Worm (Caenorhabditis elegans): ENCODE data around the gene srh-145.

- no peak for TF ChIP-seq ces-1 (GFP tag; optimal IDR thresholded peaks at IDR 0.05)
- TF ChIP-seq ztf-11 (tag; optimal IDR thresholded peaks at IDR 0.05): no peak
- no peak for TF ChIP-seq lin-13 (tag; optimal IDR thresholded peaks at IDR 0.05)
- no peak for TF ChIP-seq elt-1 (tag; optimal IDR thresholded peaks at IDR 0.05; ENCODE audit: borderline replicate concordance, insufficient read depth)
- TF ChIP-seq flh-1 (GFP tag; optimal IDR thresholded peaks at IDR 0.05): no peak
- TF ChIP-seq zip-8 (tag; optimal IDR thresholded peaks at IDR 0.05): no peak
- no peak for TF ChIP-seq cnd-1 (tag; optimal IDR thresholded peaks at IDR 0.05)
- no peak for TF ChIP-seq snpc-4 (tag; optimal IDR thresholded peaks at IDR 0.05)
- TF ChIP-seq ceh-43 (GFP tag; optimal IDR thresholded peaks at IDR 0.05): no peak
- TF ChIP-seq nhr-12 (tag; optimal IDR thresholded peaks at IDR 0.05): no peak
- no peak for TF ChIP-seq nhr-237 (tag; optimal IDR thresholded peaks at IDR 0.05)
- TF ChIP-seq mep-1 (tag; optimal IDR thresholded peaks at IDR 0.05): no peak
Observed at ce11 chrV:16407663-16408062, 2.9 kb upstream of the srh-145 start, which contains the start of gene F26D2.3.

Data from whole organism, mixed stage, embryonic.